Worm (Caenorhabditis elegans): Measurements from ENCODE around the gene T07G12.2.

DNA sequence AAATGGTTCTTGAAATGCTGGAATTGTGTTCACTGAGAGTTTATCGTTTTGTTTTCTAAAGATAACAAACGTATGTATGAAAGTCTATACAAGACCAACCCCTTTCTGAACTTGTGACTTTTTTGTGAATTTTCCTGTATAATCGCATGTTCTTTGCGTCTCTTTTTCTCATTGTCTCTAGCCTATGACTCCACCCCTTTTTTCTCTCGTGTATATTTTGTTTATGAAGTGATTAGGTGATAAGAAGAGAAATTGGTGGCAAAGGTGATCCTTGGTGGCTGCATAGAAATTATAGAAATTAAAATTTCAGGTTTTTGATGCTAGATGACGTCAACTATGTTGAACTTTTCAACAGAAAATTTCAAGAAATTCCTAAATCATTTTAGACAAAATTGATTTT lies 14.5 kb downstream of the T07G12.2 start, which contains the start of gene T07G12.5:
- TF ChIP-seq egrh-3 (GFP tag; IDR thresholded peaks at IDR 0.05) (no peak), nfyb-1 (GFP tag; IDR thresholded peaks at IDR 0.05) (no peak), rpc-1 (optimal IDR thresholded peaks at IDR 0.05) (no peak), rpc-1 (tag; optimal IDR thresholded peaks at IDR 0.05) (no peak), tlf-1 (GFP tag; optimal IDR thresholded peaks at IDR 0.05) (no peak), T26A5.8 (tag; optimal IDR thresholded peaks at IDR 0.05) (no peak), T07F8.4 (tag; optimal IDR thresholded peaks at IDR 0.05) (no peak), nfya-1 (tag; optimal IDR thresholded peaks at IDR 0.05; ENCODE audit: borderline replicate concordance, insufficient read depth) (no peak), B0336.3 (GFP tag; IDR thresholded peaks at IDR 0.05) (no peak), aptf-3 (GFP tag; IDR thresholded peaks at IDR 0.05) (no peak), lsl-1 (GFP tag; optimal IDR thresholded peaks at IDR 0.05) (no peak)
